Worm (Caenorhabditis elegans): ENCODE results near the gene C14F11.7.
A peak's percentile ranks its signal among the peaks of the same experiment; 100 is the strongest.

ce11 chrX:6224841-6225240 lies 16.5 kb upstream of the C14F11.7 start:
- TF ChIP-seq tab-1 (GFP tag; IDR thresholded peaks at IDR 0.05) (no peak), flt-1 (GFP tag; IDR thresholded peaks at IDR 0.05) (no peak), med-1 (GFP tag; optimal IDR thresholded peaks at IDR 0.05; ENCODE audit: insufficient read depth) (no peak), ref-1 (GFP tag; conservative IDR thresholded peaks at IDR 0.05) (no peak), T22C8.4 (GFP tag; IDR thresholded peaks at IDR 0.05) (peak; percentile 53)

All from whole organism, midembryonic.